Fruit fly (Drosophila melanogaster) whole organism, pupa: ENCODE measurements around the gene nrv1.

Source experiments
- CG10348 ChIP-seq: fragments of 200-800 bp; sonication (Bioruptor generic); IDR thresholded peaks from 2 replicates; pipeline ENCODE4 v1.3.6; 2022; ENCODE audit warnings: missing biosample characterization, missing genetic modification characterization
- CG12605 ChIP-seq: fragments of 200-800 bp; sonication (Bioruptor generic); IDR thresholded peaks from 2 replicates; pipeline ENCODE4 v1.3.6; 2022; ENCODE audit warnings: missing biosample characterization, missing genetic modification characterization
- CG13204 ChIP-seq: fragments of 200-800 bp; sonication (Bioruptor generic); optimal IDR thresholded peaks from 2 replicates; lab custom pipeline; 2018; ENCODE audit warnings: missing biosample characterization, mild to moderate bottlenecking, missing genetic modification characterization, moderate library complexity
- CG14655 ChIP-seq: fragments of 200-800 bp; sonication (Bioruptor generic); optimal IDR thresholded peaks from 3 replicates; lab custom pipeline; 2017; ENCODE audit warnings: mild to moderate bottlenecking, missing biosample characterization, missing genetic modification reagents, missing genetic modification characterization
- CG15710 ChIP-seq: fragments of 200-800 bp; sonication (Bioruptor generic); optimal IDR thresholded peaks from 2 replicates; lab custom pipeline; 2018; ENCODE audit warnings: missing biosample characterization, mild to moderate bottlenecking, missing genetic modification characterization, moderate library complexity
- CG17806 ChIP-seq: fragments of 200-800 bp; sonication (Bioruptor generic); optimal IDR thresholded peaks from 2 replicates; lab custom pipeline; 2018; ENCODE audit warnings: missing biosample characterization, mild to moderate bottlenecking, missing genetic modification characterization, moderate library complexity
- CG32121 ChIP-seq: fragments of 200-800 bp; sonication (Bioruptor generic); IDR thresholded peaks from 2 replicates; pipeline ENCODE4 v1.3.6; 2022; ENCODE audit warnings: missing biosample characterization, missing genetic modification characterization
- CG34367 ChIP-seq: fragments of 200-800 bp; sonication (Bioruptor generic); optimal IDR thresholded peaks from 2 replicates; lab custom pipeline; 2018; ENCODE audit warnings: missing biosample characterization, mild to moderate bottlenecking, missing genetic modification characterization
- CG4496 ChIP-seq: fragments of 200-800 bp; sonication (Bioruptor generic); IDR thresholded peaks from 3 replicates; pipeline ENCODE4 v1.3.6; 2022; ENCODE audit warnings: missing biosample characterization, missing genetic modification characterization
- CG8159 ChIP-seq: fragments of 200-800 bp; sonication (Bioruptor generic); optimal IDR thresholded peaks from 3 replicates; lab custom pipeline; 2018; ENCODE audit warnings: missing biosample characterization, mild to moderate bottlenecking, missing genetic modification characterization, moderate library complexity
- CG8301 ChIP-seq: fragments of 200-800 bp; sonication (Bioruptor generic); optimal IDR thresholded peaks from 2 replicates; lab custom pipeline; 2018; ENCODE audit warnings: missing biosample characterization, mild to moderate bottlenecking, missing genetic modification characterization
- CG9948 ChIP-seq: fragments of 200-800 bp; sonication (Bioruptor generic); optimal IDR thresholded peaks from 2 replicates; lab custom pipeline; 2018; ENCODE audit warnings: missing biosample characterization, mild to moderate bottlenecking, missing genetic modification characterization, moderate library complexity
- D1 ChIP-seq: fragments of 200-800 bp; sonication (Bioruptor generic); optimal IDR thresholded peaks from 2 replicates; lab custom pipeline; 2018; ENCODE audit warnings: missing biosample characterization, mild to moderate bottlenecking, missing genetic modification characterization, moderate library complexity
- EcR ChIP-seq: fragments of 200-800 bp; sonication (Bioruptor generic); optimal IDR thresholded peaks from 3 replicates; lab custom pipeline; 2019; ENCODE audit warnings: missing biosample characterization, missing genetic modification characterization, mild to moderate bottlenecking, moderate library complexity, missing genetic modification reagents
- Ets98B ChIP-seq: fragments of 200-800 bp; sonication (Bioruptor generic); IDR thresholded peaks from 2 replicates; pipeline ENCODE4 v1.3.6; 2022; ENCODE audit warnings: missing biosample characterization, missing genetic modification characterization
- Pif1A ChIP-seq: fragments of 200-800 bp; sonication (Bioruptor generic); optimal IDR thresholded peaks from 3 replicates; lab custom pipeline; 2016; ENCODE audit warnings: missing biosample characterization, missing genetic modification characterization
- Pif1B ChIP-seq: fragments of 200-800 bp; sonication (Bioruptor generic); optimal IDR thresholded peaks from 3 replicates; lab custom pipeline; 2016; ENCODE audit warnings: missing biosample characterization, missing genetic modification characterization
- Snoo ChIP-seq: fragments of 200-800 bp; sonication (Bioruptor generic); optimal IDR thresholded peaks from 3 replicates; lab custom pipeline; 2017; ENCODE audit warnings: missing biosample characterization, mild to moderate bottlenecking, missing genetic modification characterization, inconsistent platforms
- fd96Ca ChIP-seq: fragments of 200-800 bp; sonication (Bioruptor generic); IDR thresholded peaks from 3 replicates; pipeline ENCODE4 v1.3.6; 2022; ENCODE audit warnings: missing biosample characterization, missing genetic modification characterization
- gl ChIP-seq: fragments of 200-800 bp; sonication (Bioruptor generic); optimal IDR thresholded peaks from 2 replicates; lab custom pipeline; 2018; ENCODE audit warnings: missing biosample characterization, mild to moderate bottlenecking, missing genetic modification characterization
- rn ChIP-seq: fragments of 200-800 bp; sonication (Bioruptor generic); IDR thresholded peaks from 2 replicates; pipeline ENCODE4 v1.3.6; 2022; ENCODE audit warnings: missing biosample characterization, missing genetic modification characterization

Gene nrv1

dm6 chr2L:6822044-6822443 lies 35.4 kb upstream of the nrv1 start:
- TF ChIP-seq CG15710 (no peak), rn (GFP tag; lab: Robert Waterston, UW) (no peak), CG13204 (GFP tag; lab: Kevin White, UChicago) (no peak), CG17806 (tag; lab: Kevin White, UChicago) (no peak), CG14655 (GFP tag; lab: Kevin White, UChicago) (no peak), CG9948 (tag; lab: Kevin White, UChicago) (no peak)

dm6 chr2L:6821631-6822030 lies 35.0 kb upstream of the nrv1 start, which contains the start of gene sens-2:
TSS of gene sens-2 (plus strand) at chr2L:6821934.
- TF ChIP-seq CG8159 (tag; lab: Kevin White, UChicago), result no peak
- TF ChIP-seq CG13204 (GFP tag; lab: Kevin White, UChicago), result peak; percentile 9
- peak; percentile 33; the same call in 1 of the 3 replicates for TF ChIP-seq CG4496 (GFP tag; lab: Robert Waterston, UW)
- TF ChIP-seq, all 21 proteins: peak for 2

dm6 chr2L:6819230-6820049 lies 32.8 kb upstream of the nrv1 start:
- TF ChIP-seq CG10348 (no peak), CG17806 (tag; lab: Kevin White, UChicago) (no peak), EcR (GFP tag; lab: Kevin White, UChicago) (no peak), CG34367 (tag; lab: Kevin White, UChicago) (no peak), Pif1A (GFP tag; lab: Kevin White, UChicago) (no peak), Pif1B (GFP tag; lab: Kevin White, UChicago) (no peak), CG4496 (GFP tag; lab: Robert Waterston, UW) (no peak), CG8159 (tag; lab: Kevin White, UChicago) (no peak), CG8301 (tag; lab: Kevin White, UChicago) (no peak)
- TF ChIP-seq, all 21 proteins: peak for 0

- no peak for TF ChIP-seq CG8159 (tag; lab: Kevin White, UChicago)
- no peak for TF ChIP-seq fd96Ca (GFP tag; lab: Robert Waterston, UW)
- no peak for TF ChIP-seq CG9948 (tag; lab: Kevin White, UChicago)
- TF ChIP-seq CG14655 (GFP tag; lab: Kevin White, UChicago), result no peak
- TF ChIP-seq EcR (GFP tag; lab: Kevin White, UChicago), result no peak
- TF ChIP-seq CG8301 (tag; lab: Kevin White, UChicago), result no peak
- no peak for TF ChIP-seq CG15710
- TF ChIP-seq Pif1B (GFP tag; lab: Kevin White, UChicago), result no peak
- no peak for TF ChIP-seq Ets98B (GFP tag; lab: Robert Waterston, UW)
- no peak for TF ChIP-seq CG10348
- TF ChIP-seq CG13204 (GFP tag; lab: Kevin White, UChicago), result no peak
- TF ChIP-seq D1 (tag; lab: Kevin White, UChicago), result no peak
- TF ChIP-seq CG12605 (GFP tag; lab: Robert Waterston, UW), result no peak
- TF ChIP-seq CG4496 (GFP tag; lab: Robert Waterston, UW), result no peak
Measured at dm6 chr2L:6818357-6818756, 31.7 kb upstream of the nrv1 start.

dm6 chr2L:6817493-6817892 lies 30.8 kb upstream of the nrv1 start:
- TF ChIP-seq Pif1A (GFP tag; lab: Kevin White, UChicago) (no peak), CG17806 (tag; lab: Kevin White, UChicago) (no peak), CG10348 (no peak), CG4496 (GFP tag; lab: Robert Waterston, UW) (peak; percentile 30; the same call in 1 of the 3 replicates)

dm6 chr2L:6805783-6806182 lies 19.1 kb upstream of the nrv1 start, which contains the start of gene CG17375:
TSS of gene CG17375 (minus strand) at chr2L:6805792.
- TF ChIP-seq CG10348 (no peak), Pif1A (GFP tag; lab: Kevin White, UChicago) (no peak), EcR (GFP tag; lab: Kevin White, UChicago) (no peak), fd96Ca (GFP tag; lab: Robert Waterston, UW) (no peak), CG34367 (tag; lab: Kevin White, UChicago) (no peak), CG8159 (tag; lab: Kevin White, UChicago) (no peak), D1 (tag; lab: Kevin White, UChicago) (no peak)

- TF ChIP-seq CG34367 (tag; lab: Kevin White, UChicago) (no peak), rn (GFP tag; lab: Robert Waterston, UW) (no peak), CG32121 (GFP tag; lab: Robert Waterston, UW) (no peak), CG12605 (GFP tag; lab: Robert Waterston, UW) (no peak), CG13204 (GFP tag; lab: Kevin White, UChicago) (no peak), CG10348 (no peak), Snoo (tag; lab: Kevin White, UChicago) (no peak), CG4496 (GFP tag; lab: Robert Waterston, UW) (no peak), CG8159 (tag; lab: Kevin White, UChicago) (no peak), gl (tag; lab: Kevin White, UChicago) (no peak), Pif1A (GFP tag; lab: Kevin White, UChicago) (no peak), CG8301 (tag; lab: Kevin White, UChicago) (no peak), CG15710 (no peak), Ets98B (GFP tag; lab: Robert Waterston, UW) (no peak), CG17806 (tag; lab: Kevin White, UChicago) (no peak), fd96Ca (GFP tag; lab: Robert Waterston, UW) (no peak), Pif1B (GFP tag; lab: Kevin White, UChicago) (no peak), EcR (GFP tag; lab: Kevin White, UChicago) (no peak)
Measured at dm6 chr2L:6802740-6803139, 16.1 kb upstream of the nrv1 start, which contains the start of the genes CG17377 and Daao2. TSS of gene CG17377 (minus strand) at chr2L:6802840. TSS of gene Daao2 (plus strand) at chr2L:6803011.
